Worm (Caenorhabditis elegans): ENCODE data around the gene H14A12.3.

H14A12.3 gene

DNA sequence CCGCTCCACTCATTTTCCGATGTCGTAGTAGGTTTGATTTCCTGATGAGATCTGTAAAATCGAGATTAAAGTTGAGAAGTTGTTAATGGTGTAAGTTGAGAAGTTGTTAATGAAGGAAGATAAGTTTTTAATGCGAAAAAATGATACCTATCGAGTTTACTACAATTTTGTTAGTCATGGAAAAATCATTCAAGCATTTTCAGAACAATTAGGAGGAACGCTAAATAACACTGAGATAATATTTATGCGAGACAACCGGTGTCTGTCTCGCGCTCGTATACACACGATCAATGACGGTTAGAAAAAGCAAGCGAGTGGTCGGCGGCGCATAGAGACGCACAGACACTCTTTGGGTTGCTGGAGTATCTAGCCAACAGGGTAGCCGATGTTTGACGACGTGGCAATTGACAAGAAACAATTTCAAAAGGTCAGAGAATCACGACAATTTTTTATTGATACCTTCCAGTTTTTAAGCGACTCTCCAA, 34.2 kb downstream of the H14A12.3 start, which contains the start of gene cgh-1:
Gene cgh-1, minus strand, starts transcription at position 51 of the 485 bp plus-strand sequence.
- TF ChIP-seq unc-62 (GFP tag; optimal IDR thresholded peaks at IDR 0.05), result no peak

DNA sequence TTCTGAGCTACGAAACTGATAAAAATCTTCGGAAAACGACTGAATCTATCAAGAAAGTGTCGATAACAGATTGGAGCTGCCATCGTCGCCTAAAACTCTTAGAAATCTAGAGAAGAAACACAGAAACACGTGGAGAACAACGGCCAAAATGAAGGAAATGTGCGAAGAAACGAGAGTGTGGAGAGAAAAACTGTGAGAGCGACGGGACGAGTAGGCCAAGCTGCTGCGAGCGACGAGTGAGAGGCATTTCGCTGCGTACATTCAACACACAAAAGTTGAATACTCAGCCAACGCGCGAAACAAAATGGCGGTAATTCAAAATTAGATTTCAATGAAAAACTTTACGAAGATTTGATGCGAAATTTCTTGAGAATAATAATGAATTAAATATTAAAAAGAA, 34.7 kb downstream of the H14A12.3 start:
- TF ChIP-seq unc-62 (GFP tag; optimal IDR thresholded peaks at IDR 0.05), result no peak

DNA sequence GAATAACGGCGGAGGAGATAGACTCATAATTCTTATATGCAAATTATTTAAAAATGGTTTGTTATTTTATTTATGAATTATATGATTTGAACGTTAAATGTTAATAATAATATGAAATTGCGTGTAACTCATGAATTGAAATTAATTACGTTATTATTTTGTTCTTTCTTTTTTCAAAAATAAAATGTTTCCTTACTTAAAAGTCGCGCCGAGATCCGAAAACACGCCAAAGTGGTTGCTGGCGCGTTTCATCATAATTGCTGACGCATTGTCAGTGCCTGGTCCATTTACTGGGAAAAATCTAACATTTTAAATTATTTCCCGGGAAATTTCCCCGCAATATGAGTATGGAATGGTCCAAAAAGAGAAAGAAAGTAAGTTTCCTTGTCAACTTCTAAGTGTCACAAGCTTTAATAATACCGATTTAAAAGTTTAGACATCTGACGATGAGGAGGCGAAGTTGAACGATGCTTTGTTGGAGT, 35.9 kb downstream of the H14A12.3 start, which contains the start of the genes C07H6.9 and sap-140:
Gene C07H6.9, minus strand, starts transcription at position 51 of the 482 bp plus-strand sequence.
Gene sap-140, plus strand, starts transcription at position 318 of the 482 bp plus-strand sequence.
- no peak for TF ChIP-seq unc-62 (GFP tag; optimal IDR thresholded peaks at IDR 0.05)

DNA sequence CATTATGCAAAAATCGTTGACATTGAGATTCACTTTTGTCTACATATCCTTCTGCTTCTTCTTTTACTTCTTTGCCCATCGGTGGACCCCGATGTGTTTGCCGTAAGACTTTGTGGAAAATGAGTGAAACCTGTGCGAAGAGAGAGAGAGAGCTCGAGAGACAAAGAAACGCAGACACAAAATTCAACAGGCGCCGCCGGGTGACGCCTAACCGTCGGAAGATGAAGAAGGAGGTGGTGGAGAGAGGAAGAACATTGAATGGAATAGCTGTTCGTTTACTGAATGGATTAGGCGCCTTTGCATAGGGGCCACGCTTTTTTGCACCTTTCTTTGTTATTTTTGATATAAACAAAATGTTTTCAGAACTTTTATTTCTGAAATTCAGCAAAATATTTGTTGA, 43.4 kb downstream of the H14A12.3 start:
- no peak for TF ChIP-seq unc-62 (GFP tag; optimal IDR thresholded peaks at IDR 0.05)

DNA sequence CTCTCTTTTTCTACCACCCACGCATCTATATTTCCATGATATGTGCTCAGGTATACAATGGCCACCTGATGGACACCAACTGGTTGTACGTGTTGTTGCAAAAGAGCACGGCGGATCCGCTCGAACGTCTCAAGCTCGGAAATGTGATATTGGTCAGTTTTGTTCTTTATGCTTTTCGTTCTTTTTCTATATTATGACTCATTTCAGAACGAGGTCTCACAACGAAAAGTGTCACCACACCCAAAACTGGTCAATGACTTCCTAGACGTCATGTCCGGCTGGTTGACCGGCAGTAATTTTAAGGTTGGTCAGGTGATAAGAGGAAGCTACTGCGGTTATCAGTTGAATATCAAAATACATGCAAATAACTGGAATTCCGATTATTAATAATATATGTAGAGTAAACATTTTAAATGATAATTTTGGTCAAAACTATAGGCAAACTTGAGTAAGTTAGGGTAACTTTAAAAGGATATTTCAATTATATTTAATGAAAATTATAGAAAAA, 44.6 kb downstream of the H14A12.3 start, which contains the start of gene cls-1:
Gene cls-1, plus strand, starts transcription at position 51 of the 508 bp plus-strand sequence.
- TF ChIP-seq unc-62 (GFP tag; optimal IDR thresholded peaks at IDR 0.05), result no peak

All from whole organism, dauer.